Worm (Caenorhabditis elegans) whole organism, L2 larva: ENCODE data around the gene fbxa-136.

Experiments used
- F13H6.1 ChIP-seq: sonication (generic microtip); optimal IDR thresholded peaks from 2 replicates; lab custom pipeline; 2016; ENCODE audit warnings: missing genetic modification characterization, missing compliant biosample characterization
- R02D3.7 ChIP-seq: fragments of 150-350 bp; optimal IDR thresholded peaks from 2 replicates; lab custom pipeline; 2014; ENCODE audit warnings: missing biosample characterization, missing genetic modification characterization
- Y55F3AM.14 ChIP-seq: fragments of 200-800 bp; sonication (Bioruptor generic); optimal IDR thresholded peaks from 2 replicates; lab custom pipeline; 2018; ENCODE audit warnings: mild to moderate bottlenecking, missing genetic modification characterization, missing compliant biosample characterization
- ZK546.5 ChIP-seq: sonication (generic microtip); optimal IDR thresholded peaks from 2 replicates; lab custom pipeline; 2017; ENCODE audit warnings: missing biosample characterization, missing genetic modification characterization
- ama-1 ChIP-seq: fragments of 150-350 bp; optimal IDR thresholded peaks from 2 replicates; lab custom pipeline; 2018; ENCODE audit warnings: inconsistent platforms
- ceh-16 ChIP-seq: fragments of 150-350 bp; optimal IDR thresholded peaks from 2 replicates; lab custom pipeline; 2014; ENCODE audit warnings: missing biosample characterization, missing genetic modification characterization
- ceh-82 ChIP-seq: fragments of 150-350 bp; optimal IDR thresholded peaks from 2 replicates; lab custom pipeline; 2014; ENCODE audit warnings: missing biosample characterization, missing genetic modification characterization
- crh-2 ChIP-seq: sonication (generic microtip); optimal IDR thresholded peaks from 2 replicates; lab custom pipeline; 2017; ENCODE audit warnings: missing biosample characterization, missing genetic modification characterization
- egl-27 ChIP-seq: sonication (generic microtip); optimal IDR thresholded peaks from 3 replicates; lab custom pipeline; 2017; ENCODE audit warnings: missing biosample characterization, missing genetic modification reagents, missing genetic modification characterization
- elt-1 ChIP-seq: fragments of 150-350 bp; optimal IDR thresholded peaks from 2 replicates; lab custom pipeline; 2014; ENCODE audit warnings: missing biosample characterization, missing genetic modification characterization
- elt-3 ChIP-seq: sonication (generic microtip); optimal IDR thresholded peaks from 2 replicates; lab custom pipeline; 2017; ENCODE audit warnings: missing biosample characterization, missing genetic modification characterization
- fos-1 ChIP-seq: fragments of 150-350 bp; optimal IDR thresholded peaks from 2 replicates; lab custom pipeline; 2014; ENCODE audit warnings: missing biosample characterization, missing genetic modification characterization
- gmeb-1 ChIP-seq: fragments of 150-350 bp; optimal IDR thresholded peaks from 2 replicates; lab custom pipeline; 2014; ENCODE audit warnings: missing biosample characterization, missing genetic modification characterization
- lin-11 ChIP-seq: fragments of 150-350 bp; sonication (generic microtip); optimal IDR thresholded peaks from 2 replicates; lab custom pipeline; 2014; ENCODE audit warnings: missing biosample characterization, missing genetic modification characterization, inconsistent platforms, mixed read lengths
- lin-39 ChIP-seq: fragments of 150-350 bp; optimal IDR thresholded peaks from 2 replicates; lab custom pipeline; 2014; ENCODE audit warnings: missing biosample characterization, missing genetic modification reagents, missing genetic modification characterization
- mdl-1 ChIP-seq, 2 experiments: fragments of 150-350 bp in 1 of 2; sonication (generic microtip) in 1 of 2; optimal IDR thresholded peaks; 2 replicates each; lab custom pipeline; 2017; ENCODE audit warnings: missing biosample characterization in 2 of 2, missing genetic modification characterization in 2 of 2
- nhr-10 ChIP-seq: sonication (generic microtip); optimal IDR thresholded peaks from 2 replicates; lab custom pipeline; 2017; ENCODE audit warnings: missing biosample characterization, missing genetic modification characterization
- nhr-12 ChIP-seq: fragments of 150-350 bp; optimal IDR thresholded peaks from 2 replicates; lab custom pipeline; 2014; ENCODE audit warnings: missing biosample characterization, missing genetic modification characterization
- nhr-129 ChIP-seq: fragments of 150-350 bp; optimal IDR thresholded peaks from 2 replicates; lab custom pipeline; 2014; ENCODE audit warnings: missing biosample characterization, missing genetic modification characterization
- nhr-237 ChIP-seq: fragments of 150-350 bp; optimal IDR thresholded peaks from 2 replicates; lab custom pipeline; 2014; ENCODE audit warnings: missing biosample characterization, missing genetic modification characterization
- nhr-25 ChIP-seq: fragments of 150-350 bp; sonication (generic microtip); optimal IDR thresholded peaks from 3 replicates; lab custom pipeline; 2014; ENCODE audit warnings: missing biosample characterization, missing genetic modification characterization
- nhr-6 ChIP-seq: fragments of 150-350 bp; optimal IDR thresholded peaks from 2 replicates; lab custom pipeline; 2014; ENCODE audit warnings: missing biosample characterization, missing genetic modification characterization
- nhr-77 ChIP-seq: fragments of 150-350 bp; optimal IDR thresholded peaks from 2 replicates; lab custom pipeline; 2014; ENCODE audit warnings: missing biosample characterization, missing genetic modification characterization
- peb-1 ChIP-seq: fragments of 150-350 bp; optimal IDR thresholded peaks from 2 replicates; lab custom pipeline; 2014; ENCODE audit warnings: missing biosample characterization, missing genetic modification characterization
- sem-4 ChIP-seq: fragments of 150-350 bp; optimal IDR thresholded peaks from 2 replicates; lab custom pipeline; 2014; ENCODE audit warnings: missing biosample characterization, missing genetic modification reagents, missing genetic modification characterization
- sma-3 ChIP-seq: sonication (generic microtip); optimal IDR thresholded peaks from 2 replicates; lab custom pipeline; 2016; ENCODE audit warnings: missing genetic modification reagents, missing genetic modification characterization, missing compliant biosample characterization
- sma-9 ChIP-seq, 2 experiments: fragments of 150-350 bp in 1 of 2; sonication (generic microtip) in 1 of 2; optimal IDR thresholded peaks; 2 replicates each; lab custom pipeline; 2014 to 2016; ENCODE audit warnings: missing genetic modification characterization in 2 of 2, mild to moderate bottlenecking in 1 of 2, missing biosample characterization in 1 of 2, missing compliant biosample characterization in 1 of 2, missing genetic modification reagents in 1 of 2, moderate library complexity in 1 of 2
- snpc-4 ChIP-seq: fragments of 150-350 bp; optimal IDR thresholded peaks from 2 replicates; lab custom pipeline; 2014; ENCODE audit warnings: missing biosample characterization, missing genetic modification characterization
- unc-39 ChIP-seq: fragments of 150-350 bp; optimal IDR thresholded peaks from 2 replicates; lab custom pipeline; 2014; ENCODE audit warnings: missing biosample characterization, missing genetic modification characterization
- unc-55 ChIP-seq: fragments of 150-350 bp; sonication (generic microtip); optimal IDR thresholded peaks from 3 replicates; lab custom pipeline; 2014; ENCODE audit warnings: missing biosample characterization, missing genetic modification reagents, missing genetic modification characterization
- unc-62 ChIP-seq: fragments of 150-350 bp; optimal IDR thresholded peaks from 2 replicates; lab custom pipeline; 2014; ENCODE audit warnings: missing biosample characterization, missing genetic modification reagents, missing genetic modification characterization
- ztf-11 ChIP-seq: sonication (generic microtip); optimal IDR thresholded peaks from 2 replicates; lab custom pipeline; 2017; ENCODE audit warnings: missing biosample characterization, missing genetic modification characterization
- ztf-4 ChIP-seq: fragments of 150-350 bp; optimal IDR thresholded peaks from 2 replicates; lab custom pipeline; 2014; ENCODE audit warnings: missing biosample characterization, missing genetic modification characterization

Gene fbxa-136

ce11 chrV:17527729-17528128, 6.9 kb downstream of the fbxa-136 start, which contains the start of gene srz-90:
Gene srz-90 (plus strand): TSS chrV:17528029.
- TF ChIP-seq egl-27 (tag; lab: Kevin White, UChicago) (no peak), ztf-4 (tag; lab: Kevin White, UChicago) (no peak), sma-9 (GFP tag; optimal IDR thresholded peaks at IDR 0.05; lab: Kevin White, UChicago) (no peak), sma-9 (tag; optimal IDR thresholded peaks at IDR 0.05; lab: Kevin White, UChicago) (no peak), unc-62 (no peak), Y55F3AM.14 (GFP tag; lab: Kevin White, UChicago) (no peak)

- TF ChIP-seq sma-3 (GFP tag; lab: Kevin White, UChicago), result no peak
- no peak for TF ChIP-seq elt-1 (tag; lab: Kevin White, UChicago)
- no peak for TF ChIP-seq gmeb-1 (tag; lab: Kevin White, UChicago)
- no peak for TF ChIP-seq nhr-25 (tag; lab: Kevin White, UChicago)
- TF ChIP-seq nhr-12, result no peak
- no peak for TF ChIP-seq egl-27 (tag; lab: Kevin White, UChicago)
- TF ChIP-seq unc-39, result no peak
- TF ChIP-seq nhr-10 (tag; lab: Kevin White, UChicago), result no peak
Observed at ce11 chrV:17530486-17530885, 9.7 kb downstream of the fbxa-136 start, which contains the start of gene C18D4.12. Gene C18D4.12 (minus strand): TSS chrV:17530586.

ce11 chrV:17531410-17531809, 10.6 kb downstream of the fbxa-136 start, which contains the start of gene C18D4.4:
Gene C18D4.4 (minus strand): TSS chrV:17531510.
- TF ChIP-seq fos-1 (tag; lab: Kevin White, UChicago), result no peak
- no peak for TF ChIP-seq sem-4 (tag; lab: Kevin White, UChicago)
- TF ChIP-seq nhr-237, result no peak
- no peak for TF ChIP-seq Y55F3AM.14 (GFP tag; lab: Kevin White, UChicago)
- no peak for TF ChIP-seq ztf-11 (tag; lab: Kevin White, UChicago)
- no peak for TF ChIP-seq unc-55 (GFP tag; lab: Kevin White, UChicago)
- TF ChIP-seq F13H6.1 (tag; lab: Kevin White, UChicago), result no peak
- TF ChIP-seq ama-1 (lab: Kevin White, UChicago), result no peak
- no peak for TF ChIP-seq elt-3 (tag; lab: Kevin White, UChicago)
- TF ChIP-seq crh-2 (tag; lab: Kevin White, UChicago), result no peak
- no peak for TF ChIP-seq lin-11 (tag; lab: Kevin White, UChicago)
- TF ChIP-seq sma-9 (GFP tag; optimal IDR thresholded peaks at IDR 0.05; lab: Kevin White, UChicago), result no peak
- TF ChIP-seq sma-9 (tag; optimal IDR thresholded peaks at IDR 0.05; lab: Kevin White, UChicago), result no peak
- no peak for TF ChIP-seq peb-1 (tag; lab: Kevin White, UChicago)
- TF ChIP-seq ztf-4 (tag; lab: Kevin White, UChicago), result no peak
- TF ChIP-seq mdl-1 (tag; optimal IDR thresholded peaks at IDR 0.05; lab: Kevin White, UChicago), result no peak
- no peak for TF ChIP-seq ZK546.5 (tag; lab: Kevin White, UChicago)
- TF ChIP-seq nhr-129 (tag; lab: Kevin White, UChicago), result no peak
- TF ChIP-seq, all 48 proteins: peak for 0

ce11 chrV:17532686-17533085, 11.9 kb downstream of the fbxa-136 start, which contains the start of gene C18D4.3:
Gene C18D4.3 (minus strand): TSS chrV:17532786.
- TF ChIP-seq peb-1 (tag; lab: Kevin White, UChicago) (no peak), R02D3.7 (no peak), ztf-11 (tag; lab: Kevin White, UChicago) (no peak), lin-11 (tag; lab: Kevin White, UChicago) (no peak), nhr-6 (tag; lab: Kevin White, UChicago) (no peak), nhr-25 (tag; lab: Kevin White, UChicago) (no peak), ceh-82 (no peak), nhr-12 (no peak)
- TF ChIP-seq, all 48 proteins: peak for 0

- TF ChIP-seq ceh-16 (tag; lab: Kevin White, UChicago), result no peak
- no peak for TF ChIP-seq snpc-4 (tag; lab: Kevin White, UChicago)
- TF ChIP-seq nhr-77 (tag; lab: Kevin White, UChicago), result no peak
- TF ChIP-seq lin-39, result no peak
- no peak for TF ChIP-seq Y55F3AM.14 (GFP tag; lab: Kevin White, UChicago)
- no peak for TF ChIP-seq ztf-4 (tag; lab: Kevin White, UChicago)
- no peak for TF ChIP-seq egl-27 (tag; lab: Kevin White, UChicago)
- no peak for TF ChIP-seq ama-1 (lab: Kevin White, UChicago)
- no peak for TF ChIP-seq sem-4 (tag; lab: Kevin White, UChicago)
- no peak for TF ChIP-seq nhr-237
- TF ChIP-seq sma-3 (GFP tag; lab: Kevin White, UChicago), result no peak
- no peak for TF ChIP-seq elt-3 (tag; lab: Kevin White, UChicago)
- no peak for TF ChIP-seq lin-11 (tag; lab: Kevin White, UChicago)
Observed at ce11 chrV:17533200-17533599, 12.4 kb downstream of the fbxa-136 start.
